Worm (Caenorhabditis elegans): ENCODE results near the gene alr-1.

The alr-1 gene

DNA sequence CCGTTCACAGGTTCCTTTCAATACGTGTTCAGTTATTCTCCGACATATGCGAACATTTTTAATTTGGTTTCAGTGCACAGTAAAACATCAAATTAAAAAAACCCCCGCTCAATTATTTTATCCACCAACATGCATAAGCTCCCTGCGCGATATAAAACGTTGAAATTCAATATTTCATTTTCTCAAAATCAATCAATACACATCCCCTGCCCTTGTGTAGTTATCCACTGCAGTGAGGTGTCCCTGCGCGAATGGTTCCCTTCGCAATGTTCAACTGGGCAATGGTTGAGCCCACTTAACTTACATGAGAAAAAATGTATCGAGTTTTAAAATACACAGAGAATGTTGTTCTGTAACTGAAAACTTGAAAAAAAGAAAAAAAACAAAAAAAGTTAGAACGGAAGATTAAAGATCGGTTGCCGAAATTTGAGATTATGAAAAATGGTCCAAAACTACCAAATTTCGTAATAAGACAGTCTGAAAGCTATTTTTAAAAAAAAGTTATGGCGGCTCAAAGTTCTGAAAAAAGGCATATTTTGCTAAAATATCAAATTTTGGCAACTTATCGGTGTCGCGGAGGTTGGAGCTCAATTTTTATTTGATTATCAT lies 31.3 kb downstream of the alr-1 start (continued):
- TF ChIP-seq spr-1 (tag; optimal IDR thresholded peaks at IDR 0.05) (peak; percentile 99), lin-1 (GFP tag; IDR thresholded peaks at IDR 0.05) (peak; percentile 97), fos-1 (tag; optimal IDR thresholded peaks at IDR 0.05) (peak; percentile 100), tag-97 (GFP tag; IDR thresholded peaks at IDR 0.05) (peak; percentile 97), snpc-1.2 (GFP tag; IDR thresholded peaks at IDR 0.05) (peak; percentile 80), lin-39 (tag; optimal IDR thresholded peaks at IDR 0.05) (peak; percentile 100), ZK337.2 (GFP tag; IDR thresholded peaks at IDR 0.05) (peak; percentile 94), hlh-11 (tag; optimal IDR thresholded peaks at IDR 0.05) (peak; percentile 99), attf-4 (tag; optimal IDR thresholded peaks at IDR 0.05) (peak; percentile 78), ZK546.5 (tag; optimal IDR thresholded peaks at IDR 0.05) (peak; percentile 67 to 83), zfp-3 (GFP tag; conservative IDR thresholded peaks at IDR 0.05) (peak; percentile 98), nhr-111 (GFP tag; optimal IDR thresholded peaks at IDR 0.05) (peak; percentile 74), gei-8 (GFP tag; optimal IDR thresholded peaks at IDR 0.05) (peak; percentile 95), unc-39 (tag; optimal IDR thresholded peaks at IDR 0.05) (peak; percentile 94), ces-1 (GFP tag; optimal IDR thresholded peaks at IDR 0.05) (peak; percentile 98), nhr-102 (tag; optimal IDR thresholded peaks at IDR 0.05) (peak; percentile 100), lim-7 (GFP tag; IDR thresholded peaks at IDR 0.05) (peak; percentile 72), skn-1 (tag; optimal IDR thresholded peaks at IDR 0.05) (peak; percentile 93), ztf-7 (tag; optimal IDR thresholded peaks at IDR 0.05) (peak; percentile 95), nhr-76 (tag; optimal IDR thresholded peaks at IDR 0.05) (peak; percentile 88), zag-1 (tag; optimal IDR thresholded peaks at IDR 0.05) (peak; percentile 100), unc-130 (GFP tag; optimal IDR thresholded peaks at IDR 0.05) (peak; percentile 68), dmd-8 (GFP tag; IDR thresholded peaks at IDR 0.05) (peak; percentile 90), F10B5.3 (tag; optimal IDR thresholded peaks at IDR 0.05) (peak; percentile 98), mxl-3 (GFP tag; optimal IDR thresholded peaks at IDR 0.05) (peak; percentile 98), zip-2 (tag; optimal IDR thresholded peaks at IDR 0.05) (peak; percentile 99), ceh-44 (GFP tag; IDR thresholded peaks at IDR 0.05) (peak; percentile 95), F44E2.7 (GFP tag; IDR thresholded peaks at IDR 0.05) (0 out of 2 replicates have a peak, but pooled peaks have one; percentile 81), madf-5 (GFP tag; IDR thresholded peaks at IDR 0.05) (peak; percentile 74 to 93), dmd-6 (GFP tag; IDR thresholded peaks at IDR 0.05) (peak; percentile 99), lsy-2 (tag; optimal IDR thresholded peaks at IDR 0.05) (peak; percentile 98), hmg-1.1 (GFP tag; IDR thresholded peaks at IDR 0.05) (peak; percentile 100)

DNA sequence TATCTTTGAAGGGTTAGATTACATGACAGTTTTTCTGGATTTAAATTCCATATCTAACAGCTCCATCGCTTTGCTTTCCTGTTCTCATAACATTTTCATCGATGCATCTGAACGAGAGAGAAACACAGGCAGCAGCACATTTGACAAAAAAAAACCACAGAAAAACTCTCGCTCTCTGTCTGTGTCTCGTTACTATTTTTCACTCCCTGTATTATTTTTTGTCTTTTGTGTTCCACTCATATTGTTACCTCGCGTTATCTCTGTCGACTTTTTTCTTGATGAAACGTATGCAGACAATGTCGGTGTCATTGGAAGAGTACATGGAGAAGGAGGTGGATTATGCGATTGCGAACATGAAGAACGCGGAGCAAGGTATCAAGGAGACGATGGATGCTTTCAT lies 36.5 kb downstream of the alr-1 start, which contains the start of gene W04G3.11:
Gene W04G3.11 (plus strand): TSS at position 244 of the 400 bp plus-strand sequence.
- TF ChIP-seq nhr-6 (tag; optimal IDR thresholded peaks at IDR 0.05) (peak; percentile 15), Y105C5A.15 (GFP tag; IDR thresholded peaks at IDR 0.05) (no peak), T20F7.1 (GFP tag; optimal IDR thresholded peaks at IDR 0.05) (no peak), mes-2 (tag; optimal IDR thresholded peaks at IDR 0.05; ENCODE audit: poor library complexity, severe bottlenecking) (no peak), hlh-11 (tag; optimal IDR thresholded peaks at IDR 0.05) (no peak), ceh-28 (tag; optimal IDR thresholded peaks at IDR 0.05) (no peak), dve-1 (tag; optimal IDR thresholded peaks at IDR 0.05; ENCODE audit: insufficient read depth) (peak; percentile 46), unc-62 (GFP tag; optimal IDR thresholded peaks at IDR 0.05 in 1 of 2) (peak in 1 of 2 experiments; percentile 77), unc-62 (tag; optimal IDR thresholded peaks at IDR 0.05) (no peak), nhr-102 (tag; optimal IDR thresholded peaks at IDR 0.05) (no peak), ceh-62 (tag; optimal IDR thresholded peaks at IDR 0.05) (no peak), nhr-28 (tag; optimal IDR thresholded peaks at IDR 0.05) (peak; percentile 5), daf-8 (GFP tag; IDR thresholded peaks at IDR 0.05) (no peak), pqm-1 (tag; optimal IDR thresholded peaks at IDR 0.05) (peak; percentile 46), dmd-8 (GFP tag; IDR thresholded peaks at IDR 0.05) (no peak), mdt-29 (GFP tag; IDR thresholded peaks at IDR 0.05) (no peak)
